Fruit fly (Drosophila melanogaster) Kc167 (cell line): ENCODE results near the gene Hsc70-4.

Experiments used
- h ChIP-seq: fragments of >200 bp; optimal IDR thresholded peaks from 3 replicates; lab custom pipeline; 2018; ENCODE audit warnings: missing external identifiers
- insv ChIP-seq: fragments of >200 bp; optimal IDR thresholded peaks from 3 replicates; lab custom pipeline; 2018; ENCODE audit warnings: missing external identifiers
- ttk ChIP-seq: sonication (Bioruptor generic); optimal IDR thresholded peaks from 2 replicates; lab custom pipeline; 2017; ENCODE audit warnings: missing external identifiers

dm6 chr3R:15196134-15197034 lies 46.1 kb upstream of the Hsc70-4 start, which contains the start of the genes Kpc1 and CG42542:
- TF ChIP-seq ttk (no peak), insv (no peak), h (no peak)
